Worm (Caenorhabditis elegans) whole organism, L1 larva: Measurements from ENCODE around the gene his-7.
A peak's percentile ranks its signal among the peaks of the same experiment; 100 is the strongest.

Experiments used
- C04F5.9 ChIP-seq: sonication (generic microtip); optimal IDR thresholded peaks from 2 replicates; lab custom pipeline; 2016; ENCODE audit warnings: missing genetic modification characterization, missing compliant biosample characterization
- C16A3.4 ChIP-seq: fragments of 150-350 bp; optimal IDR thresholded peaks from 2 replicates; lab custom pipeline; 2014; ENCODE audit warnings: missing biosample characterization, missing genetic modification characterization
- aha-1 ChIP-seq: fragments of 150-350 bp; optimal IDR thresholded peaks from 2 replicates; lab custom pipeline; 2014; ENCODE audit warnings: missing biosample characterization, missing genetic modification characterization
- alr-1 ChIP-seq: fragments of 200-800 bp; sonication (Bioruptor generic); optimal IDR thresholded peaks from 2 replicates; lab custom pipeline; 2018; ENCODE audit warnings: borderline replicate concordance, mild to moderate bottlenecking, missing genetic modification characterization, missing compliant biosample characterization
- aly-2 ChIP-seq: fragments of 150-350 bp; optimal IDR thresholded peaks from 2 replicates; lab custom pipeline; 2014; ENCODE audit warnings: missing biosample characterization, missing genetic modification characterization
- ama-1 ChIP-seq: fragments of 150-350 bp; optimal IDR thresholded peaks from 2 replicates; lab custom pipeline; 2014
- dpl-1 ChIP-seq, 3 experiments: fragments of 150-350 bp in 2 of 3; sonication (generic microtip) in 1 of 3; optimal IDR thresholded peaks; 2 replicates each; lab custom pipeline; 2014 to 2017; ENCODE audit warnings: missing biosample characterization in 3 of 3, missing genetic modification characterization in 3 of 3, missing genetic modification reagents in 3 of 3
- dsc-1 ChIP-seq: sonication (generic microtip); optimal IDR thresholded peaks from 2 replicates; lab custom pipeline; 2016; ENCODE audit warnings: mild to moderate bottlenecking, missing genetic modification characterization, missing compliant biosample characterization
- efl-1 ChIP-seq, 4 experiments: fragments of 150-350 bp; optimal IDR thresholded peaks in 3 of 4; peaks in 1 of 4; 1 replicate in 1 of 4; 2 replicates in 3 of 4; lab custom pipeline; 2014; ENCODE audit warnings: missing biosample characterization in 2 of 4, missing genetic modification characterization in 2 of 4, missing genetic modification reagents in 2 of 4
- fkh-10 ChIP-seq: sonication (generic microtip); optimal IDR thresholded peaks from 2 replicates; lab custom pipeline; 2017; ENCODE audit warnings: missing biosample characterization, missing genetic modification reagents, missing genetic modification characterization
- fkh-4 ChIP-seq: sonication (generic microtip); optimal IDR thresholded peaks from 2 replicates; lab custom pipeline; 2016; ENCODE audit warnings: missing compliant biosample characterization, missing genetic modification characterization, borderline replicate concordance
- irx-1 ChIP-seq: sonication (generic microtip); optimal IDR thresholded peaks from 2 replicates; lab custom pipeline; 2016; ENCODE audit warnings: missing genetic modification characterization, missing compliant biosample characterization
- jun-1 ChIP-seq: fragments of 150-350 bp; optimal IDR thresholded peaks from 2 replicates; lab custom pipeline; 2014; ENCODE audit warnings: missing biosample characterization, missing genetic modification reagents, missing genetic modification characterization
- lin-14 ChIP-seq: fragments of 200-800 bp; sonication (Bioruptor generic); optimal IDR thresholded peaks from 2 replicates; lab custom pipeline; 2018; ENCODE audit warnings: mild to moderate bottlenecking, missing genetic modification characterization, moderate library complexity, missing compliant biosample characterization
- lir-3 ChIP-seq: sonication (generic microtip); optimal IDR thresholded peaks from 2 replicates; lab custom pipeline; 2016; ENCODE audit warnings: mild to moderate bottlenecking, missing genetic modification characterization, moderate library complexity, missing compliant biosample characterization; ENCODE audit not compliant: poor library complexity
- lsy-2 ChIP-seq, 2 experiments: fragments of 150-350 bp; optimal IDR thresholded peaks; 2 replicates each; lab custom pipeline; 2014; ENCODE audit warnings: missing biosample characterization in 2 of 2, missing genetic modification characterization in 2 of 2
- mdl-1 ChIP-seq, 2 experiments: fragments of 150-350 bp; optimal IDR thresholded peaks; 2 replicates each; lab custom pipeline; 2014 to 2017; ENCODE audit warnings: missing biosample characterization in 2 of 2, missing genetic modification characterization in 2 of 2, inconsistent platforms in 1 of 2
- mef-2 ChIP-seq: fragments of 150-350 bp; optimal IDR thresholded peaks from 2 replicates; lab custom pipeline; 2014; ENCODE audit warnings: missing biosample characterization, missing genetic modification characterization
- nhr-12 ChIP-seq: sonication (generic microtip); optimal IDR thresholded peaks from 2 replicates; lab custom pipeline; 2017; ENCODE audit warnings: missing biosample characterization, missing genetic modification characterization
- nhr-20 ChIP-seq: sonication (generic microtip); optimal IDR thresholded peaks from 2 replicates; lab custom pipeline; 2016; ENCODE audit warnings: mild to moderate bottlenecking, missing genetic modification characterization, missing compliant biosample characterization
- nhr-28 ChIP-seq: fragments of 150-350 bp; optimal IDR thresholded peaks from 2 replicates; lab custom pipeline; 2014; ENCODE audit warnings: missing biosample characterization, missing genetic modification characterization
- nhr-77 ChIP-seq: fragments of 150-350 bp; optimal IDR thresholded peaks from 2 replicates; lab custom pipeline; 2014; ENCODE audit warnings: missing biosample characterization, missing genetic modification characterization
- nhr-85 ChIP-seq: sonication (generic microtip); peaks from one replicate; lab custom pipeline; 2016; ENCODE audit warnings: missing genetic modification characterization, inconsistent platforms, missing compliant biosample characterization
- pqm-1 ChIP-seq: sonication (generic microtip); optimal IDR thresholded peaks from 3 replicates; lab custom pipeline; 2017; ENCODE audit warnings: missing biosample characterization, missing genetic modification characterization
- rnt-1 ChIP-seq: sonication (generic microtip); optimal IDR thresholded peaks from 2 replicates; lab custom pipeline; 2016; ENCODE audit warnings: mild to moderate bottlenecking, missing genetic modification characterization, moderate library complexity, missing compliant biosample characterization
- skn-1 ChIP-seq: fragments of 150-350 bp; optimal IDR thresholded peaks from 2 replicates; lab custom pipeline; 2014; ENCODE audit warnings: missing biosample characterization, missing genetic modification characterization
- snpc-4 ChIP-seq: fragments of 150-350 bp; optimal IDR thresholded peaks from 2 replicates; lab custom pipeline; 2014; ENCODE audit warnings: missing biosample characterization, missing genetic modification characterization
- sup-37 ChIP-seq: fragments of 200-800 bp; sonication (Bioruptor generic); optimal IDR thresholded peaks from 2 replicates; lab custom pipeline; 2018; ENCODE audit warnings: mild to moderate bottlenecking, missing genetic modification characterization, missing compliant biosample characterization
- swsn-7 ChIP-seq: sonication (generic microtip); optimal IDR thresholded peaks from 2 replicates; lab custom pipeline; 2016; ENCODE audit warnings: missing genetic modification characterization, missing compliant biosample characterization
- tbx-2 ChIP-seq: sonication (generic microtip); optimal IDR thresholded peaks from 2 replicates; lab custom pipeline; 2016; ENCODE audit warnings: missing genetic modification characterization, missing compliant biosample characterization
- unc-130 ChIP-seq: fragments of 150-350 bp; optimal IDR thresholded peaks from 2 replicates; lab custom pipeline; 2017; ENCODE audit warnings: missing biosample characterization, missing genetic modification characterization, inconsistent platforms
- unc-98 ChIP-seq: fragments of 200-800 bp; sonication (Bioruptor generic); IDR thresholded peaks from 2 replicates; pipeline ENCODE4 v1.3.6; 2022; ENCODE audit warnings: missing genetic modification characterization, missing compliant biosample characterization
- vab-15 ChIP-seq: sonication (generic microtip); optimal IDR thresholded peaks from 2 replicates; lab custom pipeline; 2017; ENCODE audit warnings: missing genotype, mild to moderate bottlenecking, missing genetic modification characterization, missing compliant biosample characterization
- xbp-1 ChIP-seq: sonication (generic microtip); optimal IDR thresholded peaks from 2 replicates; lab custom pipeline; 2016; ENCODE audit warnings: missing genetic modification characterization, missing compliant biosample characterization

Gene his-7

ce11 chrV:8545531-8546224, 12.5 kb downstream of the his-7 start, which contains the start of the genes slc-17.8 and asns-1:
slc-17.8 (minus strand) TSS chrV:8545581.
asns-1 (plus strand) TSS chrV:8546174.
- TF ChIP-seq mef-2 (tag; lab: Kevin White, UChicago) (no peak), pqm-1 (tag; lab: Kevin White, UChicago) (no peak), nhr-85 (tag; lab: Kevin White, UChicago) (no peak), sup-37 (GFP tag; lab: Kevin White, UChicago) (no peak), fkh-10 (GFP tag; lab: Kevin White, UChicago) (no peak), unc-130 (tag; lab: Kevin White, UChicago) (no peak), lsy-2 (tag; optimal IDR thresholded peaks at IDR 0.05; lab: Kevin White, UChicago) (no peak), ama-1 (lab: Kevin White, UChicago) (no peak), irx-1 (tag; lab: Kevin White, UChicago) (no peak), alr-1 (tag; lab: Kevin White, UChicago) (no peak), nhr-20 (tag; lab: Kevin White, UChicago) (no peak)
- TF ChIP-seq, all 84 proteins: peak for 0

DNA sequence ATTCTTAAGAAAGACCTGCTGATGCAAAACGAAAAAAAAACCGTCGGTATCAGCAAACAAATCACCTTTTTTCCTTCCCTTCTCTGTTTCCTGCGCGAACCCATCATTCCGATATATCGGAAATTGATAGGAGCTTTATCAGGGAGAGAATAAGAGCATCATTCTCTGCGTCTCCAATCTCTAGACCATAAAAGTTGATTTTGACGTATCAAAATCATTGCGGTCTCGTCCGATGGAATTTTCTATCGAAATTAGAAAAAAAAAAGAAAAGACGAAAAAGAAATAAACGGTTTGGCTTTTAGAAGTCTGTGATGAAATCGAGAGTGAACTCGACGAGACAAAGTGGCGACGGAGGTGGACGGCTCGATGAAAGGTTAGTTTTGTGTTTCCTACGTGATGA, 15.8 kb downstream of the his-7 start, which contains the start of gene stdh-4:
Gene stdh-4, plus strand, starts transcription at position 301 of the 400 bp plus-strand sequence.
- no peak for TF ChIP-seq aly-2 (tag; lab: Kevin White, UChicago)
- peak; percentile 11 for TF ChIP-seq nhr-77 (tag; lab: Kevin White, UChicago)
- no peak for TF ChIP-seq nhr-12 (tag; lab: Kevin White, UChicago)
- TF ChIP-seq xbp-1 (tag; lab: Kevin White, UChicago): no peak
- peak; percentile 0 for TF ChIP-seq tbx-2 (tag; lab: Kevin White, UChicago)
- no peak for TF ChIP-seq skn-1 (tag; lab: Kevin White, UChicago)

DNA sequence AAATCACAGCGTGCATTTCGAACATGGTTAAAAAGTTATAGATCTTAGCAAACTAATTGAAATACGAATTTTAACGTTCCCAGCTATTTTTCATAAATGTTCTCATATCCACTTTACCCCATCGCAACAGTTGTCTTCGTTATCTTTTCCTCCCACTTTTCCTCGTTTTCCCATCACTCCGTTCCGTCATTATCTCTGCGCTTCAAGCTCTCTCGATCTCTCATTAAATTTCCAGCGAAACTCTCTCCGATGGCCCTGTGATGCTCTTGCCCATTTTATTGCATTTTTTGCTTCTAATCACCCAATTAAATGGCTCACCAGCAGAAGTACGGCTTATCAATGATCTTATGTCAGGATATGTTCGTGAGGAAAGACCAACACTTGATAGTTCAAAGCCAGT, 19.3 kb downstream of the his-7 start, which contains the start of gene acr-15:
Gene acr-15, plus strand, starts transcription at position 236 of the 400 bp plus-strand sequence.
- TF ChIP-seq lir-3 (tag; lab: Kevin White, UChicago) (no peak), sup-37 (GFP tag; lab: Kevin White, UChicago) (no peak), rnt-1 (tag; lab: Kevin White, UChicago) (peak; percentile 46), aly-2 (tag; lab: Kevin White, UChicago) (no peak), mdl-1 (tag; optimal IDR thresholded peaks at IDR 0.05; lab: Kevin White, UChicago) (no peak), ama-1 (lab: Kevin White, UChicago) (no peak), C16A3.4 (no peak), lin-14 (GFP tag; lab: Kevin White, UChicago) (peak; percentile 1), aha-1 (tag; lab: Kevin White, UChicago) (no peak), tbx-2 (tag; lab: Kevin White, UChicago) (no peak), swsn-7 (tag; lab: Kevin White, UChicago) (no peak), unc-98 (GFP tag; lab: Robert Waterston, UW) (no peak), C04F5.9 (tag; lab: Kevin White, UChicago) (no peak), unc-130 (tag; lab: Kevin White, UChicago) (no peak), skn-1 (tag; lab: Kevin White, UChicago) (no peak), efl-1 (optimal IDR thresholded peaks at IDR 0.05; lab: Kevin White, UChicago) (no peak), efl-1 (GFP tag; optimal IDR thresholded peaks at IDR 0.05 in 1 of 2; lab: Kevin White, UChicago) (peak in 1 of 2 experiments; percentile 78)

DNA sequence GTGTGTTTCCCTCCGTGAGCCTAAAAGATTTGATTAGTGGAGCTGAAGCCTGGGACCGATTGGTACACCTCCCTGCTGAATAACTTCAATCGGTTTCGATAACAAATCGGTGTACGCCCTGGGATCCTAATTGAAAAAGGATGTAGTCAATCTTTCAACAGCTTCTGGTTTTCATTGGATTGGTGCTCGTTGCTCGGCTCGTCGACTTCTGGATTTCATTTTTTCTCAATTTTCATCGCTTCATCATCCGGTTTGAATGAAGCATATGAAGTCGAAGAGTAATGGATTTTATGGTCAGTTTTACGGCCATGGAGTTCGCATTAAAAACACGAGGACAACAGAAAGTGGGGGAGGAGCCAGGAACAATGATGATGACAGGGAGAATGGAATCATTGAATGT, 22.8 kb downstream of the his-7 start:
- TF ChIP-seq fkh-4 (tag; lab: Kevin White, UChicago) (peak; percentile 89), dsc-1 (tag; lab: Kevin White, UChicago) (peak; percentile 99), vab-15 (tag; lab: Kevin White, UChicago) (no peak), dpl-1 (GFP tag; optimal IDR thresholded peaks at IDR 0.05; lab: Kevin White, UChicago) (no peak), jun-1 (tag; lab: Kevin White, UChicago) (no peak), nhr-28 (tag; lab: Kevin White, UChicago) (no peak), snpc-4 (tag; lab: Kevin White, UChicago) (no peak), tbx-2 (tag; lab: Kevin White, UChicago) (peak; percentile 27)
